Fruit fly (Drosophila melanogaster) whole organism, embryonic: ENCODE data around the gene CG44303.

Experiments used
- Bgb ChIP-seq: fragments of 200-800 bp; sonication (Bioruptor generic); IDR thresholded peaks from 2 replicates; pipeline ENCODE4 v1.3.6; 2022; ENCODE audit warnings: missing biosample characterization, missing genetic modification characterization; ENCODE audit not compliant: partially characterized antibody
- CG10543 ChIP-seq: fragments of 200-800 bp; sonication (Bioruptor generic); optimal IDR thresholded peaks from 3 replicates; lab custom pipeline; 2017; ENCODE audit warnings: missing biosample characterization, mild to moderate bottlenecking, missing genetic modification characterization, moderate library complexity
- CG12071 ChIP-seq: fragments of 200-800 bp; sonication (Bioruptor generic); optimal IDR thresholded peaks from 3 replicates; lab custom pipeline; 2018; ENCODE audit warnings: missing biosample characterization, mild to moderate bottlenecking, missing genetic modification characterization
- CG1233 ChIP-seq: fragments of 200-800 bp; sonication (Bioruptor generic); optimal IDR thresholded peaks from 4 replicates; lab custom pipeline; 2018; ENCODE audit warnings: missing biosample characterization, mild to moderate bottlenecking, missing genetic modification characterization
- CG14667 ChIP-seq: fragments of 200-800 bp; sonication (Bioruptor generic); IDR thresholded peaks from 2 replicates; pipeline ENCODE4 v1.3.6; 2022; ENCODE audit warnings: missing biosample characterization, missing genetic modification characterization
- CG14710 ChIP-seq: fragments of 200-800 bp; sonication (Bioruptor generic); optimal IDR thresholded peaks from 3 replicates; lab custom pipeline; 2019; ENCODE audit warnings: missing biosample characterization, mild to moderate bottlenecking, missing genetic modification characterization, moderate library complexity
- CG15514 ChIP-seq: fragments of 200-800 bp; sonication (Bioruptor generic); optimal IDR thresholded peaks from 3 replicates; lab custom pipeline; 2017; ENCODE audit warnings: missing biosample characterization, missing genetic modification characterization, mild to moderate bottlenecking, moderate library complexity, missing genetic modification reagents
- CG15601 ChIP-seq: fragments of 200-800 bp; sonication (Bioruptor generic); optimal IDR thresholded peaks from 3 replicates; lab custom pipeline; 2019; ENCODE audit warnings: missing biosample characterization, mild to moderate bottlenecking, missing genetic modification characterization, moderate library complexity
- CG1647 ChIP-seq: fragments of 200-800 bp; sonication (Bioruptor generic); optimal IDR thresholded peaks from 3 replicates; lab custom pipeline; 2016; ENCODE audit warnings: missing biosample characterization, missing genetic modification characterization
- CG16813 ChIP-seq: fragments of 200-800 bp; sonication (Bioruptor generic); IDR thresholded peaks from 3 replicates; pipeline ENCODE4 v1.3.6; 2022; ENCODE audit warnings: missing biosample characterization, missing genetic modification characterization; ENCODE audit not compliant: partially characterized antibody
- CG17186 ChIP-seq: fragments of 200-800 bp; sonication (Bioruptor generic); optimal IDR thresholded peaks from 3 replicates; lab custom pipeline; 2017; ENCODE audit warnings: missing biosample characterization, missing genetic modification reagents, missing genetic modification characterization
- CG17359 ChIP-seq: fragments of 200-800 bp; sonication (Bioruptor generic); optimal IDR thresholded peaks from 3 replicates; lab custom pipeline; 2018; ENCODE audit warnings: missing biosample characterization, mild to moderate bottlenecking, missing genetic modification characterization, moderate library complexity
- CG17612 ChIP-seq: fragments of 200-800 bp; sonication (Bioruptor generic); IDR thresholded peaks from 2 replicates; pipeline ENCODE4 v1.3.6; 2022; ENCODE audit warnings: missing biosample characterization, missing genetic modification characterization
- CG17912 ChIP-seq: fragments of 200-800 bp; sonication (Bioruptor generic); optimal IDR thresholded peaks from 2 replicates; lab custom pipeline; 2018; ENCODE audit warnings: missing biosample characterization, mild to moderate bottlenecking, missing genetic modification characterization
- CG1832 ChIP-seq: fragments of 200-800 bp; sonication (Bioruptor generic); optimal IDR thresholded peaks from 2 replicates; lab custom pipeline; 2017; ENCODE audit warnings: missing biosample characterization, mild to moderate bottlenecking, missing genetic modification characterization, inconsistent platforms
- CG2116 ChIP-seq: fragments of 200-800 bp; sonication (Bioruptor generic); optimal IDR thresholded peaks from 3 replicates; lab custom pipeline; 2018; ENCODE audit warnings: missing biosample characterization, mild to moderate bottlenecking, missing genetic modification characterization
- CG33557 ChIP-seq: fragments of 200-800 bp; sonication (Bioruptor generic); optimal IDR thresholded peaks from 2 replicates; lab custom pipeline; 2019; ENCODE audit warnings: missing biosample characterization, mild to moderate bottlenecking, missing genetic modification characterization, moderate library complexity
- CG42726 ChIP-seq: fragments of 200-800 bp; sonication (Bioruptor generic); IDR thresholded peaks from 2 replicates; pipeline ENCODE4 v1.3.6; 2022; ENCODE audit warnings: missing biosample characterization, missing genetic modification characterization; ENCODE audit not compliant: partially characterized antibody
- CG4854 ChIP-seq: fragments of 200-800 bp; sonication (Bioruptor generic); optimal IDR thresholded peaks from 2 replicates; lab custom pipeline; 2016; ENCODE audit warnings: missing biosample characterization, missing genetic modification characterization, inconsistent platforms
- CG8944 ChIP-seq: fragments of 200-800 bp; sonication (Bioruptor generic); optimal IDR thresholded peaks from 3 replicates; lab custom pipeline; 2016; ENCODE audit warnings: missing biosample characterization, missing genetic modification characterization
- CG9727 ChIP-seq: fragments of 200-800 bp; sonication (Bioruptor generic); optimal IDR thresholded peaks from 3 replicates; lab custom pipeline; 2017; ENCODE audit warnings: missing biosample characterization, mild to moderate bottlenecking, missing genetic modification characterization
- CHES-1-like ChIP-seq: fragments of 200-800 bp; sonication (Bioruptor generic); optimal IDR thresholded peaks from 2 replicates; lab custom pipeline; 2016; ENCODE audit warnings: missing biosample characterization, missing genetic modification characterization
- Camta ChIP-seq: fragments of 200-800 bp; sonication (Bioruptor generic); optimal IDR thresholded peaks from 2 replicates; lab custom pipeline; 2016; ENCODE audit warnings: missing biosample characterization, missing genetic modification characterization
- D19A ChIP-seq: fragments of 200-800 bp; optimal IDR thresholded peaks from 3 replicates; lab custom pipeline; 2019; ENCODE audit warnings: missing biosample characterization, mild to moderate bottlenecking, missing genetic modification characterization, moderate library complexity
- E2f1 ChIP-seq: fragments of 200-800 bp; sonication (Bioruptor generic); IDR thresholded peaks from 2 replicates; pipeline ENCODE4 v1.3.6; 2022; ENCODE audit warnings: missing biosample characterization, missing genetic modification characterization
- H2.0 ChIP-seq: fragments of 200-800 bp; sonication (Bioruptor generic); IDR thresholded peaks from 2 replicates; pipeline ENCODE4 v1.3.6; 2022; ENCODE audit warnings: missing biosample characterization, missing genetic modification characterization
- HmgD ChIP-seq: fragments of 200-800 bp; sonication (Bioruptor generic); optimal IDR thresholded peaks from 3 replicates; lab custom pipeline; 2016; ENCODE audit warnings: missing biosample characterization, missing genetic modification characterization
- MESR4 ChIP-seq: fragments of 200-800 bp; sonication (Bioruptor generic); optimal IDR thresholded peaks from 2 replicates; lab custom pipeline; 2018; ENCODE audit warnings: missing biosample characterization, mild to moderate bottlenecking, missing genetic modification characterization, moderate library complexity
- Mad ChIP-seq: fragments of 200-800 bp; sonication (Bioruptor generic); optimal IDR thresholded peaks from 2 replicates; lab custom pipeline; 2016; ENCODE audit warnings: missing biosample characterization, missing genetic modification characterization
- Nf-YA ChIP-seq: fragments of 200-800 bp; sonication (Bioruptor generic); IDR thresholded peaks from 2 replicates; pipeline ENCODE4 v1.3.6; 2022; ENCODE audit warnings: missing biosample characterization, missing genetic modification characterization
- NfI ChIP-seq: fragments of 200-800 bp; sonication (Bioruptor generic); optimal IDR thresholded peaks from 3 replicates; lab custom pipeline; 2018; ENCODE audit warnings: missing biosample characterization, mild to moderate bottlenecking, missing genetic modification characterization, moderate library complexity
- Opbp ChIP-seq: fragments of 200-800 bp; sonication (Bioruptor generic); IDR thresholded peaks from 3 replicates; pipeline ENCODE4 v1.3.6; 2022; ENCODE audit warnings: missing biosample characterization, missing genetic modification characterization; ENCODE audit not compliant: partially characterized antibody
- Ssrp ChIP-seq: fragments of 200-800 bp; sonication (Bioruptor generic); optimal IDR thresholded peaks from 2 replicates; lab custom pipeline; 2018; ENCODE audit warnings: missing biosample characterization, mild to moderate bottlenecking, missing genetic modification characterization, moderate library complexity
- Usf ChIP-seq: fragments of 200-800 bp; sonication (Bioruptor generic); optimal IDR thresholded peaks from 2 replicates; lab custom pipeline; 2017; ENCODE audit warnings: missing genotype, missing biosample characterization, missing genetic modification characterization
- bbx ChIP-seq: fragments of 200-800 bp; sonication (Bioruptor generic); IDR thresholded peaks from 2 replicates; pipeline ENCODE4 v1.3.6; 2022; ENCODE audit warnings: missing biosample characterization, missing genetic modification characterization; ENCODE audit not compliant: partially characterized antibody
- gsb ChIP-seq: fragments of 200-800 bp; sonication (Bioruptor generic); IDR thresholded peaks from 2 replicates; pipeline ENCODE4 v1.3.6; 2022; ENCODE audit warnings: missing biosample characterization, missing genetic modification characterization
- hb ChIP-seq: fragments of 200-800 bp; sonication (Bioruptor generic); IDR thresholded peaks from 3 replicates; pipeline ENCODE4 v1.3.6; 2022; ENCODE audit warnings: missing biosample characterization, missing genetic modification characterization; ENCODE audit not compliant: partially characterized antibody
- jumu ChIP-seq: fragments of 200-800 bp; sonication (Bioruptor generic); optimal IDR thresholded peaks from 3 replicates; lab custom pipeline; 2016; ENCODE audit warnings: missing biosample characterization, missing genetic modification characterization
- ken ChIP-seq: fragments of 200-800 bp; sonication (Bioruptor generic); IDR thresholded peaks from 3 replicates; pipeline ENCODE4 v1.3.6; 2022; ENCODE audit warnings: missing biosample characterization, missing genetic modification characterization
- lbe ChIP-seq: fragments of 200-800 bp; sonication (Bioruptor generic); optimal IDR thresholded peaks from 2 replicates; lab custom pipeline; 2016; ENCODE audit warnings: missing biosample characterization, mild to moderate bottlenecking, missing genetic modification characterization
- odd ChIP-seq: fragments of 200-800 bp; sonication (Bioruptor generic); optimal IDR thresholded peaks from 2 replicates; lab custom pipeline; 2017; ENCODE audit warnings: missing biosample characterization, mild to moderate bottlenecking, missing genetic modification characterization
- pros ChIP-seq: fragments of 200-800 bp; sonication (Bioruptor generic); optimal IDR thresholded peaks from 3 replicates; lab custom pipeline; 2019; ENCODE audit warnings: missing biosample characterization, mild to moderate bottlenecking, missing genetic modification characterization, moderate library complexity
- rib ChIP-seq: fragments of 200-800 bp; sonication (Bioruptor generic); IDR thresholded peaks from 2 replicates; pipeline ENCODE4 v1.3.6; 2022; ENCODE audit warnings: missing biosample characterization, missing genetic modification characterization
- sug ChIP-seq: fragments of 200-800 bp; optimal IDR thresholded peaks from 2 replicates; lab custom pipeline; 2019; ENCODE audit warnings: missing biosample characterization, mild to moderate bottlenecking, missing genetic modification characterization, moderate library complexity
- tap ChIP-seq: fragments of 200-800 bp; optimal IDR thresholded peaks from 3 replicates; lab custom pipeline; 2019; ENCODE audit warnings: missing biosample characterization, mild to moderate bottlenecking, missing genetic modification characterization, moderate library complexity
- twi ChIP-seq: fragments of 200-800 bp; optimal IDR thresholded peaks from 2 replicates; lab custom pipeline; 2019; ENCODE audit warnings: missing biosample characterization, mild to moderate bottlenecking, missing genetic modification characterization, moderate library complexity
- vfl ChIP-seq: fragments of 200-800 bp; sonication (Bioruptor generic); optimal IDR thresholded peaks from 2 replicates; lab custom pipeline; 2016; ENCODE audit warnings: missing biosample characterization, missing genetic modification characterization
- wek ChIP-seq: fragments of 200-800 bp; sonication (Bioruptor generic); optimal IDR thresholded peaks from 3 replicates; lab custom pipeline; 2018; ENCODE audit warnings: missing biosample characterization, mild to moderate bottlenecking, missing genetic modification characterization, moderate library complexity
- wor ChIP-seq: fragments of 200-800 bp; sonication (Bioruptor generic); IDR thresholded peaks from 2 replicates; pipeline ENCODE4 v1.3.6; 2022; ENCODE audit warnings: missing biosample characterization, missing genetic modification characterization

CG44303 gene

DNA sequence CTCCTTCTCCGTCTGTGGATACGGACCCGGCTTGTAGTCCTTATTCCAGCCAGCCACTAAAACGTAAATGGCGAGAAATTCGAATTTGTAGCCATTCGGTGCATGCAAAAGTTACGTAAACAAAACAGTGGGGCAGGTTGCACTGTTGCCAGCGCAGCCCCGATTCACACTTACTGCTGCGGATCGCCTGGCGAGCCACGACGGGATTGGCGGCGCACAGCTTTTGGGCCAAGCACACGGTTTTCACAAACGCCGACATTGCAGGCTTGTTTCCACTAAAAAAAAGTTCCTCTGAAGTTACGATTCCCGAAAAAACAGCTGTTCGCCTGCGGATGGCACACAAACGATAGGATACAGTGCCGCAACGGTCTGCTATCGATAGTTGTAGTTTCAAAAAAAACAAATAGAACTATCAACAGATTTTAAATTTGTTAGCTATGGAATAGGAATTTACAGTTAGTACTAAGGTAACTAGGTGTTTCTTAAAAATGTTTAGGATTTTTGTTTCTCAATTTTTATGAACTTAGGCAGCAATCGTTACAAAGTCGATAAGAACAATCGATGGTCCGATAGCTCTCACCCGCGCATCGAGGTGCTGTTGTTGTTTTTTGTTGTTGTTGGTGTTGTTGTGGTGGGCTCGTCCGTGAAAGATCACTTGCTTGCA lies 9.3 kb downstream of the CG44303 start, which contains the start of gene Fum1 (continued):
- TF ChIP-seq CG14667: no peak
- TF ChIP-seq CG9727 (GFP tag; lab: Kevin White, UChicago): no peak
- peak; percentile 74 for TF ChIP-seq CG14710 (tag; lab: Kevin White, UChicago)
- TF ChIP-seq CG4854: no peak
- TF ChIP-seq CG2116 (GFP tag; lab: Kevin White, UChicago): peak; percentile 97
- no peak for TF ChIP-seq CG8944
- TF ChIP-seq sug (tag; lab: Kevin White, UChicago): peak; percentile 39
- no peak for TF ChIP-seq CG42726 (GFP tag; lab: Robert Waterston, UW)
- no peak for TF ChIP-seq CG1647 (GFP tag; lab: Kevin White, UChicago)
- peak; percentile 10 for TF ChIP-seq jumu (GFP tag; lab: Kevin White, UChicago)
- TF ChIP-seq NfI (GFP tag; lab: Kevin White, UChicago): peak; percentile 37
- no peak for TF ChIP-seq tap
- TF ChIP-seq rib (GFP tag; lab: Robert Waterston, UW): no peak
- no peak for TF ChIP-seq Mad
- TF ChIP-seq CHES-1-like (GFP tag; lab: Kevin White, UChicago): peak; percentile 36
- TF ChIP-seq D19A: no peak
- peak; percentile 70; the same call in 2 of the 3 replicates for TF ChIP-seq Opbp
- TF ChIP-seq pros (GFP tag; lab: Kevin White, UChicago): no peak
- TF ChIP-seq Usf (GFP tag; lab: Kevin White, UChicago): no peak
- TF ChIP-seq E2f1 (GFP tag; lab: Robert Waterston, UW): no peak
- TF ChIP-seq hb: peak; percentile 78; the same call in 2 of the 3 replicates
- TF ChIP-seq Camta (GFP tag; lab: Kevin White, UChicago): no peak
- TF ChIP-seq ken (GFP tag; lab: Robert Waterston, UW): no peak
- TF ChIP-seq CG33557 (GFP tag; lab: Kevin White, UChicago): no peak
- TF ChIP-seq gsb (GFP tag; lab: Robert Waterston, UW): no peak
- peak; percentile 84 for TF ChIP-seq bbx (GFP tag; lab: Robert Waterston, UW)
- TF ChIP-seq CG15601 (tag; lab: Kevin White, UChicago): no peak
- TF ChIP-seq CG17912 (GFP tag; lab: Kevin White, UChicago): no peak
- TF ChIP-seq wor: no peak
- TF ChIP-seq vfl (GFP tag; lab: Kevin White, UChicago): no peak
- no peak for TF ChIP-seq H2.0 (GFP tag; lab: Robert Waterston, UW)
- no peak for TF ChIP-seq CG10543 (GFP tag; lab: Kevin White, UChicago)
- TF ChIP-seq twi (tag; lab: Kevin White, UChicago): no peak
- no peak for TF ChIP-seq CG1233
- TF ChIP-seq CG17359 (tag; lab: Kevin White, UChicago): no peak
- peak; percentile 94 for TF ChIP-seq CG16813 (GFP tag; lab: Robert Waterston, UW)
- TF ChIP-seq wek (GFP tag; lab: Kevin White, UChicago): no peak
- no peak for TF ChIP-seq lbe (GFP tag; lab: Kevin White, UChicago)
- TF ChIP-seq CG15514 (GFP tag; lab: Kevin White, UChicago): peak; percentile 58
- no peak for TF ChIP-seq CG12071
- TF ChIP-seq odd (GFP tag; lab: Kevin White, UChicago): no peak
- TF ChIP-seq Ssrp (tag; lab: Kevin White, UChicago): no peak
- TF ChIP-seq Nf-YA: no peak
- peak; percentile 54 for TF ChIP-seq MESR4 (GFP tag; lab: Kevin White, UChicago)
- TF ChIP-seq Bgb (GFP tag; lab: Robert Waterston, UW): peak; percentile 84
- TF ChIP-seq CG17612 (GFP tag; lab: Robert Waterston, UW): no peak
- no peak for TF ChIP-seq HmgD (GFP tag; lab: Kevin White, UChicago)
- TF ChIP-seq CG1832 (GFP tag; lab: Kevin White, UChicago): no peak
- TF ChIP-seq CG17186: peak; percentile 41
